Worm (Caenorhabditis elegans) whole organism, L1 larva: Measurements from ENCODE around the gene str-253.

Experiments used
- C16A3.4 ChIP-seq: fragments of 150-350 bp; optimal IDR thresholded peaks from 2 replicates; lab custom pipeline; 2014; ENCODE audit warnings: missing biosample characterization, missing genetic modification characterization
- C34B4.2 ChIP-seq: sonication (generic microtip); optimal IDR thresholded peaks from 2 replicates; lab custom pipeline; 2017; ENCODE audit warnings: mild to moderate bottlenecking, missing genetic modification characterization, missing compliant biosample characterization
- F16B12.6 ChIP-seq: fragments of 150-350 bp; optimal IDR thresholded peaks from 2 replicates; lab custom pipeline; 2014; ENCODE audit warnings: missing biosample characterization, missing genetic modification characterization
- Y116A8C.19 ChIP-seq: sonication (generic microtip); optimal IDR thresholded peaks from 2 replicates; lab custom pipeline; 2016; ENCODE audit warnings: missing compliant biosample characterization, missing genetic modification characterization, borderline replicate concordance
- ama-1 ChIP-seq: fragments of 150-350 bp; optimal IDR thresholded peaks from 2 replicates; lab custom pipeline; 2014
- ceh-88 ChIP-seq: fragments of 200-800 bp; sonication (Bioruptor generic); IDR thresholded peaks from 2 replicates; pipeline ENCODE4 v1.3.6; 2022; ENCODE audit warnings: missing genetic modification characterization, missing compliant biosample characterization
- dsc-1 ChIP-seq: sonication (generic microtip); optimal IDR thresholded peaks from 2 replicates; lab custom pipeline; 2016; ENCODE audit warnings: mild to moderate bottlenecking, missing genetic modification characterization, missing compliant biosample characterization
- efl-1 ChIP-seq, 4 experiments: fragments of 150-350 bp; optimal IDR thresholded peaks in 3 of 4; peaks in 1 of 4; 1 replicate in 1 of 4; 2 replicates in 3 of 4; lab custom pipeline; 2014; ENCODE audit warnings: missing biosample characterization in 2 of 4, missing genetic modification characterization in 2 of 4, missing genetic modification reagents in 2 of 4
- efl-3 ChIP-seq: fragments of 200-800 bp; sonication (Bioruptor generic); optimal IDR thresholded peaks from 2 replicates; lab custom pipeline; 2018; ENCODE audit warnings: mild to moderate bottlenecking, missing genetic modification characterization, missing compliant biosample characterization
- egl-13 ChIP-seq: sonication (generic microtip); optimal IDR thresholded peaks from 2 replicates; lab custom pipeline; 2016; ENCODE audit warnings: missing genotype, missing genetic modification reagents, missing genetic modification characterization, missing compliant biosample characterization
- ets-5 ChIP-seq: fragments of 200-800 bp; sonication (Bioruptor generic); IDR thresholded peaks from 2 replicates; pipeline ENCODE4 v1.3.6; 2022; ENCODE audit warnings: missing genetic modification characterization, missing compliant biosample characterization
- fkh-10 ChIP-seq: sonication (generic microtip); optimal IDR thresholded peaks from 2 replicates; lab custom pipeline; 2017; ENCODE audit warnings: missing biosample characterization, missing genetic modification reagents, missing genetic modification characterization
- fos-1 ChIP-seq: fragments of 150-350 bp; optimal IDR thresholded peaks from 2 replicates; lab custom pipeline; 2014; ENCODE audit warnings: missing biosample characterization, missing genetic modification characterization
- grh-1 ChIP-seq: fragments of 200-800 bp; sonication (Bioruptor generic); IDR thresholded peaks from 2 replicates; pipeline ENCODE4 v1.3.6; 2022; ENCODE audit warnings: missing genetic modification reagents, missing genetic modification characterization, missing compliant biosample characterization
- hlh-17 ChIP-seq: fragments of 200-800 bp; sonication (Bioruptor generic); optimal IDR thresholded peaks from 2 replicates; lab custom pipeline; 2018; ENCODE audit warnings: missing genetic modification characterization, mild to moderate bottlenecking, missing compliant biosample characterization, moderate library complexity, borderline replicate concordance
- hlh-4 ChIP-seq: sonication (generic microtip); optimal IDR thresholded peaks from 2 replicates; lab custom pipeline; 2016; ENCODE audit warnings: mild to moderate bottlenecking, missing genetic modification characterization, missing compliant biosample characterization
- hpl-2 ChIP-seq: fragments of 150-350 bp; optimal IDR thresholded peaks from 2 replicates; lab custom pipeline; 2014; ENCODE audit warnings: missing biosample characterization, missing genetic modification reagents, missing genetic modification characterization
- irx-1 ChIP-seq: sonication (generic microtip); optimal IDR thresholded peaks from 2 replicates; lab custom pipeline; 2016; ENCODE audit warnings: missing genetic modification characterization, missing compliant biosample characterization
- isw-1 ChIP-seq: fragments of 200-800 bp; sonication (Bioruptor generic); IDR thresholded peaks from 2 replicates; pipeline ENCODE4 v1.3.6; 2022; ENCODE audit warnings: missing genetic modification characterization, missing compliant biosample characterization
- lin-14 ChIP-seq: fragments of 200-800 bp; sonication (Bioruptor generic); optimal IDR thresholded peaks from 2 replicates; lab custom pipeline; 2018; ENCODE audit warnings: mild to moderate bottlenecking, missing genetic modification characterization, moderate library complexity, missing compliant biosample characterization
- lin-15B ChIP-seq: fragments of 150-350 bp; sonication (generic microtip); optimal IDR thresholded peaks from 3 replicates; lab custom pipeline; 2014; ENCODE audit warnings: missing biosample characterization, missing genetic modification characterization
- lir-3 ChIP-seq: sonication (generic microtip); optimal IDR thresholded peaks from 2 replicates; lab custom pipeline; 2016; ENCODE audit warnings: mild to moderate bottlenecking, missing genetic modification characterization, moderate library complexity, missing compliant biosample characterization; ENCODE audit not compliant: poor library complexity
- mef-2 ChIP-seq: fragments of 150-350 bp; optimal IDR thresholded peaks from 2 replicates; lab custom pipeline; 2014; ENCODE audit warnings: missing biosample characterization, missing genetic modification characterization
- nhr-11 ChIP-seq: fragments of 150-350 bp; optimal IDR thresholded peaks from 2 replicates; lab custom pipeline; 2014; ENCODE audit warnings: missing biosample characterization, missing genetic modification characterization
- nhr-12 ChIP-seq: sonication (generic microtip); optimal IDR thresholded peaks from 2 replicates; lab custom pipeline; 2017; ENCODE audit warnings: missing biosample characterization, missing genetic modification characterization
- nhr-19 ChIP-seq: fragments of 200-800 bp; sonication (Bioruptor generic); conservative IDR thresholded peaks from 2 replicates; pipeline ENCODE4 v1.3.6; 2022; ENCODE audit warnings: missing genetic modification characterization, missing compliant biosample characterization
- nhr-20 ChIP-seq: sonication (generic microtip); optimal IDR thresholded peaks from 2 replicates; lab custom pipeline; 2016; ENCODE audit warnings: mild to moderate bottlenecking, missing genetic modification characterization, missing compliant biosample characterization
- nhr-71 ChIP-seq: sonication (generic microtip); optimal IDR thresholded peaks from 2 replicates; lab custom pipeline; 2016; ENCODE audit warnings: mild to moderate bottlenecking, missing genetic modification characterization, moderate library complexity, missing compliant biosample characterization
- nhr-76 ChIP-seq: sonication (generic microtip); optimal IDR thresholded peaks from 2 replicates; lab custom pipeline; 2017; ENCODE audit warnings: missing biosample characterization, missing genetic modification characterization
- nhr-77 ChIP-seq: fragments of 150-350 bp; optimal IDR thresholded peaks from 2 replicates; lab custom pipeline; 2014; ENCODE audit warnings: missing biosample characterization, missing genetic modification characterization
- nhr-84 ChIP-seq: sonication (generic microtip); optimal IDR thresholded peaks from 2 replicates; lab custom pipeline; 2017; ENCODE audit warnings: missing biosample characterization, missing genetic modification characterization
- nhr-85 ChIP-seq: sonication (generic microtip); peaks from one replicate; lab custom pipeline; 2016; ENCODE audit warnings: missing genetic modification characterization, inconsistent platforms, missing compliant biosample characterization
- pqm-1 ChIP-seq: sonication (generic microtip); optimal IDR thresholded peaks from 3 replicates; lab custom pipeline; 2017; ENCODE audit warnings: missing biosample characterization, missing genetic modification characterization
- rnt-1 ChIP-seq: sonication (generic microtip); optimal IDR thresholded peaks from 2 replicates; lab custom pipeline; 2016; ENCODE audit warnings: mild to moderate bottlenecking, missing genetic modification characterization, moderate library complexity, missing compliant biosample characterization
- sox-4 ChIP-seq: sonication (generic microtip); optimal IDR thresholded peaks from 2 replicates; lab custom pipeline; 2016; ENCODE audit warnings: missing genetic modification characterization, missing compliant biosample characterization
- sptf-1 ChIP-seq: fragments of 150-350 bp; optimal IDR thresholded peaks from 2 replicates; lab custom pipeline; 2014; ENCODE audit warnings: missing biosample characterization, missing genetic modification characterization
- tbx-2 ChIP-seq: sonication (generic microtip); optimal IDR thresholded peaks from 2 replicates; lab custom pipeline; 2016; ENCODE audit warnings: missing genetic modification characterization, missing compliant biosample characterization
- tlp-1 ChIP-seq: fragments of 150-350 bp; optimal IDR thresholded peaks from 2 replicates; lab custom pipeline; 2014; ENCODE audit warnings: missing biosample characterization, missing genetic modification characterization
- unc-130 ChIP-seq: fragments of 150-350 bp; optimal IDR thresholded peaks from 2 replicates; lab custom pipeline; 2017; ENCODE audit warnings: missing biosample characterization, missing genetic modification characterization, inconsistent platforms
- unc-30 ChIP-seq: sonication (generic microtip); optimal IDR thresholded peaks from 2 replicates; lab custom pipeline; 2017; ENCODE audit warnings: missing biosample characterization, missing genetic modification characterization
- unc-62 ChIP-seq: fragments of 150-350 bp; optimal IDR thresholded peaks from 2 replicates; lab custom pipeline; 2014; ENCODE audit warnings: missing biosample characterization, missing genetic modification reagents, missing genetic modification characterization
- unc-86 ChIP-seq: sonication (generic microtip); optimal IDR thresholded peaks from 2 replicates; lab custom pipeline; 2016; ENCODE audit warnings: missing genetic modification characterization, missing compliant biosample characterization
- unc-98 ChIP-seq: fragments of 200-800 bp; sonication (Bioruptor generic); IDR thresholded peaks from 2 replicates; pipeline ENCODE4 v1.3.6; 2022; ENCODE audit warnings: missing genetic modification characterization, missing compliant biosample characterization

str-253 gene

ce11 chrV:2281499-2281898 is 27.1 kb upstream of the str-253 start, which contains the start of gene nhr-228 (continued):
- TF ChIP-seq ceh-88 (no peak), sptf-1 (tag; lab: Kevin White, UChicago) (no peak), nhr-85 (no peak), fos-1 (tag; lab: Kevin White, UChicago) (no peak), hpl-2 (GFP tag; lab: Kevin White, UChicago) (no peak), tbx-2 (tag; lab: Kevin White, UChicago) (peak; percentile 30), nhr-71 (tag; lab: Kevin White, UChicago) (peak; percentile 63), sox-4 (tag; lab: Kevin White, UChicago) (no peak), nhr-84 (tag; lab: Kevin White, UChicago) (no peak), fkh-10 (GFP tag; lab: Kevin White, UChicago) (no peak), lir-3 (tag; lab: Kevin White, UChicago) (no peak), hlh-4 (tag; lab: Kevin White, UChicago) (no peak), nhr-77 (tag; lab: Kevin White, UChicago) (no peak), isw-1 (GFP tag; lab: Robert Waterston, UW) (no peak), tlp-1 (no peak), nhr-20 (peak; percentile 67), unc-130 (tag; lab: Kevin White, UChicago) (peak; percentile 37), F16B12.6 (tag; lab: Kevin White, UChicago) (no peak), efl-3 (GFP tag; lab: Kevin White, UChicago) (no peak), unc-30 (tag; lab: Kevin White, UChicago) (no peak), nhr-12 (no peak), dsc-1 (tag; lab: Kevin White, UChicago) (no peak), egl-13 (tag; lab: Kevin White, UChicago) (no peak), rnt-1 (peak; percentile 46), lin-15B (no peak), unc-98 (GFP tag; lab: Robert Waterston, UW) (no peak), efl-1 (optimal IDR thresholded peaks at IDR 0.05; lab: Kevin White, UChicago) (peak; percentile 60 to 63), efl-1 (GFP tag; optimal IDR thresholded peaks at IDR 0.05 in 1 of 2; lab: Kevin White, UChicago) (peak; percentile 20 to 88), Y116A8C.19 (no peak), hlh-17 (GFP tag; lab: Kevin White, UChicago) (no peak), pqm-1 (tag; lab: Kevin White, UChicago) (no peak), grh-1 (GFP tag; lab: Robert Waterston, UW) (no peak), unc-86 (tag; lab: Kevin White, UChicago) (no peak), C16A3.4 (tag; lab: Kevin White, UChicago) (peak; percentile 45), nhr-19 (no peak), mef-2 (tag; lab: Kevin White, UChicago) (no peak), unc-62 (no peak), ets-5 (GFP tag; lab: Robert Waterston, UW) (no peak), C34B4.2 (no peak), ama-1 (lab: Kevin White, UChicago) (no peak), nhr-76 (tag; lab: Kevin White, UChicago) (no peak), irx-1 (tag; lab: Kevin White, UChicago) (peak; percentile 30)

- no peak for TF ChIP-seq nhr-11 (tag; lab: Kevin White, UChicago)
- TF ChIP-seq lin-14 (GFP tag; lab: Kevin White, UChicago) = peak; percentile 14
Measured at ce11 chrV:2278543-2278942, 24.1 kb upstream of the str-253 start, which contains the start of gene fbxa-137. fbxa-137 (plus strand) TSS chrV:2278816.
